Fruit fly (Drosophila melanogaster): ENCODE measurements around the gene mtd.

Gene mtd

DNA sequence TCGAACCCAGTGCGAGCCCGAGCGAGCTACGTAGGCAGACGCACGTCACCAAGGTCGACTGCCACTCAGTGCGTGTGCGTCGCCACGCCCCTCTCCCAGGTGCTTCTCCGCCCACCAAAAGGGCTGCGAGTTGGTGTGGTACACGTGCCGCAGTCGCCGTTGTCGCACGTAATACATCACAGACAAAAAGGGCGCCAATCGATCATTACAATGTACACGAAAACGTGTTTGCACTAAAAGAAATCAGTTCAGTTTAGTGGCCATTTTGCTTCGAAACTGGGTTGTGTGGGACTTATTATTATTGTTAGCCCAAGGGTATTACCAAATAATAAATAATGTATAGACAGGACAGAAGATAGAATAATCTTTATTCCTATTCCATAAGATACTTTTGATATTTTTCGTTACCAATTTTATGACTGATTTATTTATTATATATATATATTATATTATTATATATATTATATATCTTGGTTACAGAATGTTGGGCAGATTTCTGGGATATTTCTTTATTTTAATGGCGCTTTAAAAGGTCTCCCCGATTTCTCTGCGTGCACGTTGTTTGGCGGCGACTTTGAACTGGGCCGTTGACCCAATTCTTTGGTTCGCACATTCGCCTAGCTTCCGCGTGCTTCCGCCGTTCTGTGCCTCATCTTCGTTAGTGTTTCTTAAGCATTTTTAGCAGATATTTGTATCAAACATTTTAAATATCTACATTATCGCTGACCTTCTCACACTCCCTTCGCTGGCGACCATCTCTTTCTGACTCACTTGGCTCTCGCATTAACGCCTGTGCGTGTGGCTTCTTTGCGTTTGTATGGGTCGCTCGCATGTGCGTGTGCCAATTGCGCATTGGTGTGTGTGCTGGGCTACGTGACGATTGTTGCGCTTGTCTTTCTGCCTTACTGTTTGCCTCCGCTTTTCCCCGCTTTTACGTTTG is 86.7 kb downstream of the mtd start:
- TF ChIP-seq CG17186 (GFP tag; optimal IDR thresholded peaks at IDR 0.05), result no peak
- TF ChIP-seq CTCF (GFP tag; optimal IDR thresholded peaks at IDR 0.05), result peak; percentile 45
- TF ChIP-seq Max (GFP tag; optimal IDR thresholded peaks at IDR 0.05), result peak; percentile 69
- peak; percentile 91 for TF ChIP-seq CG9727 (GFP tag; optimal IDR thresholded peaks at IDR 0.05)
- TF ChIP-seq vfl (GFP tag; optimal IDR thresholded peaks at IDR 0.05), result no peak
- TF ChIP-seq CG7786 (GFP tag; optimal IDR thresholded peaks at IDR 0.05), result peak; percentile 2
- TF ChIP-seq tll (GFP tag; optimal IDR thresholded peaks at IDR 0.05), result no peak
- peak; percentile 73 for TF ChIP-seq Fer3 (tag; optimal IDR thresholded peaks at IDR 0.05)
- no peak for TF ChIP-seq prd (optimal IDR thresholded peaks at IDR 0.05)
- peak; percentile 82 for TF ChIP-seq prd (GFP tag; IDR thresholded peaks at IDR 0.05)
- TF ChIP-seq dm (GFP tag; optimal IDR thresholded peaks at IDR 0.05), result no peak
- TF ChIP-seq B-H1 (GFP tag; IDR thresholded peaks at IDR 0.05), result peak; percentile 51; the same call in 2 of the 3 replicates
- TF ChIP-seq E2f2 (GFP tag; IDR thresholded peaks at IDR 0.05), result peak; percentile 58; the same call in 1 of the 2 replicates
- peak; percentile 88 for TF ChIP-seq HHEX (GFP tag; optimal IDR thresholded peaks at IDR 0.05)
- TF ChIP-seq croc (GFP tag; conservative IDR thresholded peaks at IDR 0.05), result peak; percentile 46; the same call in 2 of the 3 replicates
- TF ChIP-seq CG13894 (tag; optimal IDR thresholded peaks at IDR 0.05), result peak; percentile 25
- no peak for TF ChIP-seq hkb (optimal IDR thresholded peaks at IDR 0.05)
- peak; percentile 68 for TF ChIP-seq hkb (GFP tag; IDR thresholded peaks at IDR 0.05)
- TF ChIP-seq aop (GFP tag; IDR thresholded peaks at IDR 0.05), result no peak
- TF ChIP-seq Camta (GFP tag; optimal IDR thresholded peaks at IDR 0.05), result no peak
- no peak; the same call in 1 of the 2 replicates for TF ChIP-seq GATAe (GFP tag; conservative IDR thresholded peaks at IDR 0.05)
- no peak for TF ChIP-seq CG3995 (GFP tag; optimal IDR thresholded peaks at IDR 0.05)
- TF ChIP-seq CG3281 (GFP tag; optimal IDR thresholded peaks at IDR 0.05), result peak; percentile 91
- no peak; the same call in 1 of the 2 replicates for TF ChIP-seq CG14667 (GFP tag; IDR thresholded peaks at IDR 0.05)
- TF ChIP-seq zf30C (GFP tag; optimal IDR thresholded peaks at IDR 0.05), result peak; percentile 92
- no peak for TF ChIP-seq nau (GFP tag; optimal IDR thresholded peaks at IDR 0.05)
- no peak for TF ChIP-seq crc (GFP tag; optimal IDR thresholded peaks at IDR 0.05)
- TF ChIP-seq CG7271 (tag; optimal IDR thresholded peaks at IDR 0.05), result peak; percentile 46
- no peak; the same call in 1 of the 2 replicates for TF ChIP-seq CG9215 (GFP tag; IDR thresholded peaks at IDR 0.05)
- peak; percentile 33 for TF ChIP-seq gro (GFP tag; optimal IDR thresholded peaks at IDR 0.05)
- TF ChIP-seq salm (tag; optimal IDR thresholded peaks at IDR 0.05), result peak; percentile 78
- TF ChIP-seq al (GFP tag; IDR thresholded peaks at IDR 0.05), result peak; percentile 79
- TF ChIP-seq CG15269 (tag; optimal IDR thresholded peaks at IDR 0.05), result peak; percentile 93
- TF ChIP-seq unc-4 (GFP tag; IDR thresholded peaks at IDR 0.05; ENCODE audit: partially characterized antibody), result no peak
- TF ChIP-seq CG17912 (GFP tag; optimal IDR thresholded peaks at IDR 0.05), result peak; percentile 45
- no peak for TF ChIP-seq CG3163 (GFP tag; optimal IDR thresholded peaks at IDR 0.05)
- TF ChIP-seq CG12391 (tag; optimal IDR thresholded peaks at IDR 0.05), result peak; percentile 90
- peak; percentile 91 for TF ChIP-seq grau (tag; optimal IDR thresholded peaks at IDR 0.05)
- peak; percentile 78 for TF ChIP-seq gsb-n (tag; optimal IDR thresholded peaks at IDR 0.05)
- peak; percentile 97 for TF ChIP-seq cg (GFP tag; optimal IDR thresholded peaks at IDR 0.05)
- TF ChIP-seq sim (GFP tag; IDR thresholded peaks at IDR 0.05), result no peak
- TF ChIP-seq lbe (GFP tag; optimal IDR thresholded peaks at IDR 0.05), result no peak
- TF ChIP-seq kay (GFP tag; optimal IDR thresholded peaks at IDR 0.05), result no peak
- TF ChIP-seq Sin3A (optimal IDR thresholded peaks at IDR 0.05), result no peak
- no peak for TF ChIP-seq Bdp1 (GFP tag; optimal IDR thresholded peaks at IDR 0.05)
- no peak; the same call in 1 of the 2 replicates for TF ChIP-seq chm (GFP tag; IDR thresholded peaks at IDR 0.05)
- TF ChIP-seq D19A (tag; optimal IDR thresholded peaks at IDR 0.05), result peak; percentile 86
- TF ChIP-seq en (GFP tag; optimal IDR thresholded peaks at IDR 0.05), result no peak
- peak; percentile 73 for TF ChIP-seq CG15696 (tag; optimal IDR thresholded peaks at IDR 0.05)
- peak; percentile 24; the same call in 1 of the 2 replicates for TF ChIP-seq tna (GFP tag; IDR thresholded peaks at IDR 0.05; ENCODE audit: partially characterized antibody)

All from whole organism, embryonic.